Fruit fly (Drosophila melanogaster): ENCODE measurements around the gene eIF3a.

The eIF3a gene

dm6 chr3R:4394654-4395581, 38.8 kb downstream of the eIF3a start (continued):
- TF ChIP-seq ci (GFP tag; IDR thresholded peaks at IDR 0.05) (peak; percentile 93), maf-S (GFP tag; optimal IDR thresholded peaks at IDR 0.05) (peak; percentile 76), dmrt11E (tag; optimal IDR thresholded peaks at IDR 0.05) (peak; percentile 42), kni (GFP tag; optimal IDR thresholded peaks at IDR 0.05) (peak; percentile 8), inv (GFP tag; IDR thresholded peaks at IDR 0.05; ENCODE audit: partially characterized antibody) (no peak), B-H2 (GFP tag; optimal IDR thresholded peaks at IDR 0.05) (peak; percentile 5), CTCF (GFP tag; optimal IDR thresholded peaks at IDR 0.05) (peak; percentile 37), CG4820 (GFP tag; optimal IDR thresholded peaks at IDR 0.05) (peak; percentile 84), CG9932 (GFP tag; IDR thresholded peaks at IDR 0.05) (peak; percentile 76), CG1603 (tag; optimal IDR thresholded peaks at IDR 0.05) (peak; percentile 96), CG3163 (GFP tag; optimal IDR thresholded peaks at IDR 0.05) (peak; percentile 62), CG6689 (GFP tag; IDR thresholded peaks at IDR 0.05) (peak; percentile 86), Pdp1 (GFP tag; optimal IDR thresholded peaks at IDR 0.05) (peak; percentile 87 to 88), CG13296 (GFP tag; optimal IDR thresholded peaks at IDR 0.05) (peak; percentile 75), al (GFP tag; IDR thresholded peaks at IDR 0.05) (peak; percentile 80; the same call in 1 of the 2 replicates), tx (GFP tag; optimal IDR thresholded peaks at IDR 0.05) (peak; percentile 84), az2 (GFP tag; optimal IDR thresholded peaks at IDR 0.05) (peak; percentile 83), crp (GFP tag; optimal IDR thresholded peaks at IDR 0.05) (peak in 1 of 2 experiments; percentile 49), CG11398 (GFP tag; optimal IDR thresholded peaks at IDR 0.05) (peak; percentile 74), pnt (GFP tag; optimal IDR thresholded peaks at IDR 0.05) (peak; percentile 71), lov (optimal IDR thresholded peaks at IDR 0.05) (no peak), lov (GFP tag; IDR thresholded peaks at IDR 0.05) (peak; percentile 88; the same call in 2 of the 3 replicates), CG9215 (GFP tag; IDR thresholded peaks at IDR 0.05) (no peak; the same call in 1 of the 2 replicates), mirr (GFP tag; optimal IDR thresholded peaks at IDR 0.05) (peak; percentile 90), jumu (GFP tag; optimal IDR thresholded peaks at IDR 0.05) (peak; percentile 69), CrebB (tag; optimal IDR thresholded peaks at IDR 0.05) (peak; percentile 83), ftz-f1 (GFP tag; optimal IDR thresholded peaks at IDR 0.05) (no peak), CG17359 (tag; optimal IDR thresholded peaks at IDR 0.05) (peak; percentile 88), rib (GFP tag; IDR thresholded peaks at IDR 0.05) (peak; percentile 69), Ada2b (GFP tag; IDR thresholded peaks at IDR 0.05) (peak; percentile 86), sc (optimal IDR thresholded peaks at IDR 0.05) (no peak), sc (GFP tag; optimal IDR thresholded peaks at IDR 0.05) (peak; percentile 47), Hand (GFP tag; optimal IDR thresholded peaks at IDR 0.05) (peak; percentile 66), ase (GFP tag; IDR thresholded peaks at IDR 0.05) (peak; percentile 85), CG1647 (GFP tag; optimal IDR thresholded peaks at IDR 0.05) (peak; percentile 82), bowl (GFP tag; IDR thresholded peaks at IDR 0.05) (peak; percentile 73; the same call in 1 of the 2 replicates), CG6272 (GFP tag; IDR thresholded peaks at IDR 0.05) (peak; percentile 79), tup (GFP tag; optimal IDR thresholded peaks at IDR 0.05) (peak; percentile 66), CG34422 (GFP tag; IDR thresholded peaks at IDR 0.05) (peak; percentile 90), cad (GFP tag; optimal IDR thresholded peaks at IDR 0.05) (no peak), yki (optimal IDR thresholded peaks at IDR 0.05) (no peak), otp (GFP tag; IDR thresholded peaks at IDR 0.05) (peak; percentile 75; the same call in 2 of the 3 replicates), gcm (GFP tag; optimal IDR thresholded peaks at IDR 0.05) (peak; percentile 66), CG13624 (GFP tag; optimal IDR thresholded peaks at IDR 0.05) (peak; percentile 93), ssp (GFP tag; IDR thresholded peaks at IDR 0.05) (peak; percentile 72), wdn (GFP tag; IDR thresholded peaks at IDR 0.05) (peak; percentile 75), Optix (GFP tag; IDR thresholded peaks at IDR 0.05) (peak; percentile 87), MBD-R2 (GFP tag; IDR thresholded peaks at IDR 0.05) (peak; percentile 57; the same call in 1 of the 2 replicates), gt (GFP tag; IDR thresholded peaks at IDR 0.05) (peak; percentile 70), Atf3 (GFP tag; optimal IDR thresholded peaks at IDR 0.05) (peak; percentile 64)

Data from whole organism, embryonic.